Worm (Caenorhabditis elegans): ENCODE data around the gene gon-4.

DNA sequence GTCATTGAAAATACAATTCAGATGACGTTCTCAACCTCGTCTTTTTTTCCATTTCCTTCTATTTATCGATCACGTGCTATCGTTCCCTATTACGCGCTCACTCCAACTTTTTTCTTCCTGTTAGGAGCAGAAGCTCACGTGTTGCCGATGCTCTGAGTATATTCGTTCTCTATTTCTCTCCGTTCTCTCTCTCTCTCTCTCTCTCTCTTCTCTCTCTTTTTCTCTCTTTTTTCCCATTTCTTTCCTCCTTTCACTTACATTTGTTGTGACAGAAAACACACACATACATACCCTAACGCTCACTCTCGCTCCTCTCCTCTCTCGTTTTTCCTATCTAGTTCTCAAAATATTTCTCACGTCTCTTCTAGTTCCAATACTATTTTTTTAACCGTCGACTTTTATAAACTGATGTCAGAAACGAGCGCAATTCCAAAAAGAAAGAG lies 54.8 kb downstream of the gon-4 start:
- TF ChIP-seq W03F9.2 (tag; optimal IDR thresholded peaks at IDR 0.05) = peak; percentile 69
- no peak for TF ChIP-seq dao-5 (tag; optimal IDR thresholded peaks at IDR 0.05)

Measured in whole organism, L4/young adult.